Fruit fly (Drosophila melanogaster) ovary, adult (tissue): ENCODE measurements around the gene Fer3HCH.
A peak's percentile ranks its signal among the peaks of the same experiment; 100 is the strongest.

Experiments
- CG17801 ChIP-seq: fragments of 200-800 bp; optimal IDR thresholded peaks from 2 replicates; lab custom pipeline; 2019; ENCODE audit warnings: missing biosample characterization, mild to moderate bottlenecking, missing genetic modification characterization, moderate library complexity; ENCODE audit not compliant: partially characterized antibody

Fer3HCH gene

DNA sequence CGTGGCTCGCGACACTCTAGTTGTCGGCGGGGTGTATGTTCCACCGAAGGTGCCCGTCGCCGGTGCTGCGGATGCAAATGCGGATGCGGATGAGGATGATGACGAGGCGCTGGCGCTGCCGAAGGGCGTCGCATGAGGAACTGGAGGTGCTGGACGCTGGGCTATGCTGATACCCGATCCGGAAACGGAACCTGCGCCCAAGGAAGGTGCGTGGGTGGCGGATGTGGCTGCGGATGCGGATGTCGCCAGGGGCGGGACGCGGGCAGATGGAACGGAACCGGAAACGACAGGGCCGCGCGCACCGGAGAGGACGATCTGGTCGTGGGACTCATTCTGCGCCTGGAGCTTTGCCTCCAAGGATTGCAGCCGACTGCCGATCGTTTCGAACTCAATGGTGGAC, 18.6 kb downstream of the Fer3HCH start:
- TF ChIP-seq CG17801 (GFP tag; lab: Kevin White, UChicago) = no peak

dm6 chrX:13088025-13088805, 19.8 kb downstream of the Fer3HCH start:
- TF ChIP-seq CG17801 (GFP tag; lab: Kevin White, UChicago) = no peak

DNA sequence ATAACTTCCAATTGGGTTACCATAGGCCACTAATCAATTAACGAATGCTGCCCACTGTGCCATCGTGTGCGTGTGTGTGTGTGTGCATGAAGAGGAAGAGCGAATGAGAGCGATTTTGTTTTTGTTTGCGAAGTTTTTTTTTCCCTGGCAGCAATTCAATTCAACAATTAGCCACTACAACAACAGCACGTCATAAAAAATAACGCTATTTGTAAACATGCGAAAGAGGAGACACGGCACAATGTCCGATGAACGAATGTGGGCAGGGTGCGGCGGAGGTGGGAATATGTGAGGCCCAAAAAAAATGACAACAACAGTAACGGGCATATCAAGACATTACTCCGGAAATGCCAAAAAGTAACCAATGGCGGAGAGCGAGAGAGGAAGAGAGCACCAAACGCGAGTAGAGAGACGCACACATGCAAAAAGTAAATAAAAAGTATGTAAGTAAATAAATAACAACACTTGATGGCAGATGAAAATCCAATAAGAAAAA, 20.6 kb downstream of the Fer3HCH start:
- TF ChIP-seq CG17801 (GFP tag; lab: Kevin White, UChicago) = peak; percentile 57
